Worm (Caenorhabditis elegans): Measurements from ENCODE around the gene cnc-11.

DNA sequence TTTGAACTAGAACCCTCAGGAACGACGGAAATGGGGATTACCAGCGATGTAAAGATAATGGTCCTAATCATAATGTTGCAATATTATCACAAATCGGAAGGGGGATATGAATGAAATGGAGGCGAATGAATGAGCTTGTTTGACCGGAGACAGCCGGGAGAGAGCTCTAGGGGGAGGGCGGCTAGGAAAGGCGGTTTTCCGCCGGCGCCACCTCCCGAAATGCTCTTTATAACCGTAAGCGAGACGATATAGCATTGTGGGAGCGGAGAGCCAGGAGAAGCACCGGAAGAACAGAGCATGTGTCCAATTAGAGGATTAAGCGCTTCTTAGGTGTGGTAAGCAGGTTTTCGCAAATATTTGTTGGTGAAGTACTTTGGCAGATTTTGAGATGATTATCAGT is 16.5 kb upstream of the cnc-11 start, which contains the start of gene R12A1.3:
- TF ChIP-seq med-1 (GFP tag; optimal IDR thresholded peaks at IDR 0.05; ENCODE audit: insufficient read depth): no peak
- no peak for TF ChIP-seq ref-1 (GFP tag; conservative IDR thresholded peaks at IDR 0.05)
- TF ChIP-seq tab-1 (GFP tag; IDR thresholded peaks at IDR 0.05): no peak
- no peak for TF ChIP-seq cog-1 (tag; optimal IDR thresholded peaks at IDR 0.05)
- no peak for TF ChIP-seq T22C8.4 (GFP tag; IDR thresholded peaks at IDR 0.05)
- TF ChIP-seq ztf-29 (GFP tag; IDR thresholded peaks at IDR 0.05): no peak
- no peak for TF ChIP-seq flt-1 (GFP tag; IDR thresholded peaks at IDR 0.05)
- TF ChIP-seq klf-2 (GFP tag; conservative IDR thresholded peaks at IDR 0.05): no peak

Measured in whole organism, midembryonic.